Worm (Caenorhabditis elegans) whole organism, L3 larva: ENCODE data around the gene ZK1010.5.
A peak's percentile ranks its signal among the peaks of the same experiment; 100 is the strongest.

ENCODE experiments used
- R02D3.7 ChIP-seq: fragments of 150-350 bp; optimal IDR thresholded peaks from 2 replicates; lab custom pipeline; 2014; ENCODE audit warnings: missing biosample characterization, missing genetic modification characterization
- ZK546.5 ChIP-seq: sonication (generic microtip); optimal IDR thresholded peaks from 2 replicates; lab custom pipeline; 2017; ENCODE audit warnings: missing biosample characterization, missing genetic modification characterization
- aly-2 ChIP-seq: fragments of 150-350 bp; optimal IDR thresholded peaks from 2 replicates; lab custom pipeline; 2014; ENCODE audit warnings: missing biosample characterization, missing genetic modification characterization
- ama-1 ChIP-seq: fragments of 150-350 bp; optimal IDR thresholded peaks from 2 replicates; lab custom pipeline; 2018
- ceh-16 ChIP-seq: sonication (generic microtip); optimal IDR thresholded peaks from 2 replicates; lab custom pipeline; 2017; ENCODE audit warnings: missing biosample characterization, missing genetic modification characterization
- ceh-28 ChIP-seq: fragments of 150-350 bp; optimal IDR thresholded peaks from 2 replicates; lab custom pipeline; 2014; ENCODE audit warnings: missing biosample characterization, missing genetic modification reagents, missing genetic modification characterization
- ceh-82 ChIP-seq: fragments of 150-350 bp; optimal IDR thresholded peaks from 2 replicates; lab custom pipeline; 2014; ENCODE audit warnings: missing biosample characterization, missing genetic modification characterization
- ceh-9 ChIP-seq: sonication (generic microtip); optimal IDR thresholded peaks from 2 replicates; lab custom pipeline; 2018; ENCODE audit warnings: missing biosample characterization, missing genetic modification characterization
- daf-12 ChIP-seq: fragments of 150-350 bp; optimal IDR thresholded peaks from 2 replicates; lab custom pipeline; 2014; ENCODE audit warnings: missing biosample characterization, missing genetic modification reagents, missing genetic modification characterization
- egl-27 ChIP-seq: sonication (generic microtip); optimal IDR thresholded peaks from 4 replicates; lab custom pipeline; 2017; ENCODE audit warnings: missing biosample characterization, missing genetic modification reagents, missing genetic modification characterization
- egl-5 ChIP-seq: fragments of 150-350 bp; optimal IDR thresholded peaks from 2 replicates; lab custom pipeline; 2017; ENCODE audit warnings: missing biosample characterization, missing genetic modification reagents, missing genetic modification characterization, inconsistent platforms
- elt-1 ChIP-seq: fragments of 150-350 bp; optimal IDR thresholded peaks from 2 replicates; lab custom pipeline; 2014; ENCODE audit warnings: missing biosample characterization, missing genetic modification characterization
- elt-2 ChIP-seq: sonication (generic microtip); optimal IDR thresholded peaks from 2 replicates; lab custom pipeline; 2016; ENCODE audit warnings: missing genetic modification reagents, mild to moderate bottlenecking, missing genetic modification characterization, missing compliant biosample characterization
- eor-1 ChIP-seq, 2 experiments: fragments of 150-350 bp; optimal IDR thresholded peaks; 2 replicates each; lab custom pipeline; 2014 to 2018; ENCODE audit warnings: missing biosample characterization in 2 of 2, missing genetic modification characterization in 2 of 2
- fkh-10 ChIP-seq: sonication (generic microtip); optimal IDR thresholded peaks from 2 replicates; lab custom pipeline; 2017; ENCODE audit warnings: missing biosample characterization, missing genetic modification reagents, missing genetic modification characterization
- fos-1 ChIP-seq: fragments of 150-350 bp; optimal IDR thresholded peaks from 2 replicates; lab custom pipeline; 2014; ENCODE audit warnings: missing biosample characterization, missing genetic modification characterization
- hmg-11 ChIP-seq: sonication (generic microtip); optimal IDR thresholded peaks from 2 replicates; lab custom pipeline; 2016; ENCODE audit warnings: missing genetic modification characterization, missing compliant biosample characterization
- jun-1 ChIP-seq: fragments of 150-350 bp; optimal IDR thresholded peaks from 2 replicates; lab custom pipeline; 2014; ENCODE audit warnings: missing biosample characterization, missing genetic modification reagents, missing genetic modification characterization
- lin-15B ChIP-seq: fragments of 150-350 bp; optimal IDR thresholded peaks from 2 replicates; lab custom pipeline; 2014; ENCODE audit warnings: missing biosample characterization, missing genetic modification characterization
- lin-39 ChIP-seq: fragments of 150-350 bp; optimal IDR thresholded peaks from 2 replicates; lab custom pipeline; 2018; ENCODE audit warnings: missing biosample characterization, missing genetic modification reagents, missing genetic modification characterization
- lsy-12 ChIP-seq: sonication (generic microtip); optimal IDR thresholded peaks from 2 replicates; lab custom pipeline; 2016; ENCODE audit warnings: mild to moderate bottlenecking, missing genetic modification characterization, missing compliant biosample characterization
- mdl-1 ChIP-seq: fragments of 150-350 bp; optimal IDR thresholded peaks from 2 replicates; lab custom pipeline; 2014; ENCODE audit warnings: missing biosample characterization, missing genetic modification characterization
- mml-1 ChIP-seq: fragments of 150-350 bp; sonication (generic microtip); optimal IDR thresholded peaks from 3 replicates; lab custom pipeline; 2014; ENCODE audit warnings: missing biosample characterization, missing genetic modification characterization
- nfya-1 ChIP-seq: sonication (generic microtip); optimal IDR thresholded peaks from 2 replicates; lab custom pipeline; 2017; ENCODE audit warnings: missing genetic modification characterization, mild to moderate bottlenecking, missing compliant biosample characterization, antibody characterized with exemption, moderate library complexity; ENCODE audit not compliant: insufficient read depth
- nhr-11 ChIP-seq: fragments of 150-350 bp; optimal IDR thresholded peaks from 2 replicates; lab custom pipeline; 2014; ENCODE audit warnings: missing biosample characterization, missing genetic modification characterization
- nhr-23 ChIP-seq: fragments of 150-350 bp; optimal IDR thresholded peaks from 2 replicates; lab custom pipeline; 2014; ENCODE audit warnings: missing biosample characterization, missing genetic modification reagents, missing genetic modification characterization
- nhr-237 ChIP-seq: fragments of 150-350 bp; optimal IDR thresholded peaks from 2 replicates; lab custom pipeline; 2014; ENCODE audit warnings: missing biosample characterization, missing genetic modification characterization
- nhr-25 ChIP-seq: sonication (generic microtip); optimal IDR thresholded peaks from 2 replicates; lab custom pipeline; 2017; ENCODE audit warnings: missing biosample characterization, missing genetic modification characterization
- nhr-28 ChIP-seq: fragments of 150-350 bp; optimal IDR thresholded peaks from 2 replicates; lab custom pipeline; 2014; ENCODE audit warnings: missing biosample characterization, missing genetic modification characterization
- nhr-43 ChIP-seq: sonication (generic microtip); optimal IDR thresholded peaks from 2 replicates; lab custom pipeline; 2016; ENCODE audit warnings: mild to moderate bottlenecking, missing genetic modification characterization, missing compliant biosample characterization; ENCODE audit not compliant: poor library complexity, severe bottlenecking
- nhr-67 ChIP-seq: fragments of 150-350 bp; optimal IDR thresholded peaks from 2 replicates; lab custom pipeline; 2014; ENCODE audit warnings: missing biosample characterization, missing genetic modification characterization
- nhr-77 ChIP-seq: fragments of 150-350 bp; optimal IDR thresholded peaks from 2 replicates; lab custom pipeline; 2014; ENCODE audit warnings: missing biosample characterization, missing genetic modification characterization
- pha-4 ChIP-seq: fragments of 150-350 bp; optimal IDR thresholded peaks from 2 replicates; lab custom pipeline; 2014; ENCODE audit warnings: missing biosample characterization, missing genetic modification reagents, missing genetic modification characterization
- pqm-1 ChIP-seq: fragments of 150-350 bp; optimal IDR thresholded peaks from 2 replicates; lab custom pipeline; 2017; ENCODE audit warnings: missing biosample characterization, missing genetic modification characterization, inconsistent platforms
- sea-2 ChIP-seq: fragments of 150-350 bp; sonication (generic microtip); optimal IDR thresholded peaks from 4 replicates; lab custom pipeline; 2014; ENCODE audit warnings: missing biosample characterization, missing genetic modification reagents, missing genetic modification characterization
- skn-1 ChIP-seq: fragments of 150-350 bp; optimal IDR thresholded peaks from 2 replicates; lab custom pipeline; 2014; ENCODE audit warnings: missing biosample characterization, missing genetic modification characterization
- unc-62 ChIP-seq: fragments of 150-350 bp; sonication (generic microtip); optimal IDR thresholded peaks from 4 replicates; lab custom pipeline; 2014; ENCODE audit warnings: missing biosample characterization, missing genetic modification reagents, missing genetic modification characterization
- zag-1 ChIP-seq: fragments of 150-350 bp; optimal IDR thresholded peaks from 2 replicates; lab custom pipeline; 2014; ENCODE audit warnings: missing biosample characterization, missing genetic modification characterization
- ztf-11 ChIP-seq: fragments of 150-350 bp; optimal IDR thresholded peaks from 2 replicates; lab custom pipeline; 2014; ENCODE audit warnings: missing biosample characterization, missing genetic modification characterization
- ztf-4 ChIP-seq: fragments of 150-350 bp; optimal IDR thresholded peaks from 2 replicates; lab custom pipeline; 2014; ENCODE audit warnings: missing biosample characterization, missing genetic modification characterization

Gene ZK1010.5

DNA sequence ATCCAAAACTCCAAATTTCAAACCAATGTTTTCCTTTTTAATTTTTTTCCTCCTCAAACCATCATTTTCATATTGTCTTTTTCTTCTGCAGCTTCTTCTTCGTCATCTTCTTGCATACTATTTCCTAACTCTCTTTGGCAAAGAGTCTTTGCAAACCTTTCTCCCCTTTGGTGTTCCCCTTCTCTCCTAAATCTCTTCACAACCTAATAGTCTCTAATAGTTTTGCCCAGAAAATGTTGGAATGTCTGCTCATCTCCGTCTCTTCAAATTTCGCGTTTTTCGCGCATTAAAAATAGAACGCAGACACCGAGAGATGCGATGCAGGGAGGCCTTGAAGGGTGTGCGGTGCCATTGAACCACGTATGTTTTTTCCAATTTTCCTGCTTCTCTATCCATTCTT, 14.8 kb upstream of the ZK1010.5 start, which contains the start of gene ZK1010.10:
Gene ZK1010.10, plus strand, starts transcription at position 286 of the 400 bp plus-strand sequence.
- TF ChIP-seq ZK546.5 (tag; lab: Kevin White, UChicago) (no peak), R02D3.7 (tag; lab: Kevin White, UChicago) (no peak), egl-5 (peak; percentile 30), zag-1 (tag; lab: Kevin White, UChicago) (no peak), fos-1 (tag; lab: Kevin White, UChicago) (no peak), ztf-11 (tag; lab: Kevin White, UChicago) (no peak), lin-39 (tag; lab: Kevin White, UChicago) (peak; percentile 57), nhr-67 (no peak), unc-62 (GFP tag; lab: Kevin White, UChicago) (no peak), daf-12 (tag; lab: Kevin White, UChicago) (no peak), ceh-28 (peak; percentile 43), nhr-237 (no peak), nhr-77 (no peak), ceh-9 (tag; lab: Kevin White, UChicago) (no peak), mdl-1 (no peak), nhr-43 (no peak), elt-2 (tag; lab: Kevin White, UChicago) (no peak), nhr-25 (tag; lab: Kevin White, UChicago) (peak; percentile 16), ceh-16 (no peak), ztf-4 (tag; lab: Kevin White, UChicago) (no peak), elt-1 (tag; lab: Kevin White, UChicago) (no peak), ceh-82 (tag; lab: Kevin White, UChicago) (no peak), fkh-10 (GFP tag; lab: Kevin White, UChicago) (no peak), sea-2 (no peak), egl-27 (tag; lab: Kevin White, UChicago) (no peak), pha-4 (tag; lab: Kevin White, UChicago) (no peak), skn-1 (no peak), nhr-23 (peak; percentile 11), lin-15B (tag; lab: Kevin White, UChicago) (peak; percentile 39), eor-1 (tag; optimal IDR thresholded peaks at IDR 0.05; lab: Kevin White, UChicago) (no peak), lsy-12 (tag; lab: Kevin White, UChicago) (no peak), pqm-1 (peak; percentile 27), jun-1 (tag; lab: Kevin White, UChicago) (peak; percentile 7), nhr-28 (tag; lab: Kevin White, UChicago) (no peak), mml-1 (tag; lab: Kevin White, UChicago) (no peak), nfya-1 (tag; lab: Kevin White, UChicago) (peak; percentile 85), aly-2 (tag; lab: Kevin White, UChicago) (no peak), hmg-11 (tag; lab: Kevin White, UChicago) (peak; percentile 82), nhr-11 (tag; lab: Kevin White, UChicago) (no peak)
- TF ChIP-seq, all 47 proteins: peak for 10

DNA sequence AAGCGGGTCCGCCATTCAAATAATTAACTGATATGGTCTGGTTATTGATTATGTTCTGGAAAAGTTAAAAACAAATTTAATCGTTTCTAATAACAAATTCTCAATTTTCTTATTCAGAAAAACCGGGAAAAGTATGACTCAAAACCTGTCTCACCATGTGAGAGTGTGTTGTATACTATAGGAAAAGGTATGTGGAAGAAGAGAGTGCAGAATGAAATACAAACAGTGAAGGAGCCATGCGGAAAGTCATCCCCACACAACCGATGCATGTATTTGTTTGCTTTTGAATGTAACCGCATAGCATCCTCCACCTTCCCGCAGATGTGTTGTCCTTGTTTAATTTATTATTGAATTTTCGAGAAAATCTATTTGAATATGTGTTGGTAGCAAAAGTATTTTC, 13.1 kb upstream of the ZK1010.5 start, which contains the start of gene ZK1010.8:
Gene ZK1010.8, minus strand, starts transcription at position 214 of the 400 bp plus-strand sequence.
- TF ChIP-seq ama-1 (lab: Kevin White, UChicago) = no peak
- peak; percentile 55 for TF ChIP-seq pha-4 (tag; lab: Kevin White, UChicago)

DNA sequence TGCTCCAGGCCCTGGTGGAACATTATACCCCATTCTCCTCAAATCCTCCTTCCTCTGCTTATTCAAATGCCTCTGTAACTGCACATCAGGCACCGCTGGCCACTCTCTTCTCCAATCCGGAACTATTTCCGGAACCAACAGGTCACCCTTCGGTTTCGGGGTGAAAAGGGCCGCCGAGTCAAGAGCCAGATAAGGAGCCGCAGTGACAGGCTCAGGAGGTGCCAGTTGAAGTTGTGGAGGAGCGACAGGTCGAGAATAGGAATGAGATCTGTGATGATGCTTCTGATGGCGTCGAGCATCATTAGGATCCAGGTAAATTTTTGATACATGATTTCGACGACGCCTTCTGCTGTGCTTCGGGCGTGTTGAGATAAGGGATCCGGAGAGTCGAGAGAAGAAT, 10.9 kb upstream of the ZK1010.5 start:
- TF ChIP-seq daf-12 (tag; lab: Kevin White, UChicago) = no peak
- no peak for TF ChIP-seq R02D3.7 (tag; lab: Kevin White, UChicago)
- TF ChIP-seq hmg-11 (tag; lab: Kevin White, UChicago) = no peak
- no peak for TF ChIP-seq ztf-4 (tag; lab: Kevin White, UChicago)

DNA sequence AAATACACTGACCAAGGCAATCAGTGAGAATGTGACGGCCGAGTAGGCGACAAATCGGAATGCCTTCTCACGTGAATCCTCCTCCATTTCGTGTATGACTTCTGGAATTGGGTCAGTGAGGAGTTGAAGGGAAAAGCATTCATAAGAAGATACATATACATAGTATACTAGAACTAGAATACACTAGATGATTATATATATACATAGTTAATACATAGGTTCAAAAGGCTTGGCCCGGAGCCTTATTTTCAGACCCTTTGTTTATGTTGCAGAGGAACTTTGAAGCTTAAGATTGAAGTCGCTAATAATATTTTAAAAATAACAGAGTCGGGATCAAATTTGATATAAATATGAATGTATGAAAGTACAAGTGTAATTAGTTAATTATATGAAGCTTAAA, 6.3 kb upstream of the ZK1010.5 start, which contains the start of gene col-97:
Gene col-97, minus strand, starts transcription at position 101 of the 400 bp plus-strand sequence.
- TF ChIP-seq zag-1 (tag; lab: Kevin White, UChicago) = no peak
